Worm (Caenorhabditis elegans) whole organism, mixed stage, embryonic: ENCODE results near the gene srh-138.

Experiments used
- M03D4.4 ChIP-seq: sonication (generic microtip); optimal IDR thresholded peaks from 2 replicates; lab custom pipeline; 2017; ENCODE audit warnings: mild to moderate bottlenecking, missing genetic modification characterization, missing compliant biosample characterization
- bed-3 ChIP-seq: fragments of 200-800 bp; sonication (Bioruptor generic); optimal IDR thresholded peaks from 3 replicates; lab custom pipeline; 2018; ENCODE audit warnings: mild to moderate bottlenecking, missing genetic modification characterization, moderate library complexity, missing compliant biosample characterization
- ceh-39 ChIP-seq: fragments of 150-350 bp; optimal IDR thresholded peaks from 2 replicates; lab custom pipeline; 2014; ENCODE audit warnings: missing biosample characterization, missing genetic modification characterization
- ceh-43 ChIP-seq: fragments of 200-800 bp; sonication (Bioruptor generic); optimal IDR thresholded peaks from 2 replicates; lab custom pipeline; 2018; ENCODE audit warnings: mild to moderate bottlenecking, missing genetic modification characterization, moderate library complexity, missing compliant biosample characterization
- ceh-83 ChIP-seq: fragments of 200-800 bp; sonication (Bioruptor generic); optimal IDR thresholded peaks from 2 replicates; lab custom pipeline; 2018; ENCODE audit warnings: mild to moderate bottlenecking, missing genetic modification characterization, missing compliant biosample characterization
- ces-1 ChIP-seq: fragments of 150-350 bp; optimal IDR thresholded peaks from 2 replicates; lab custom pipeline; 2014; ENCODE audit warnings: missing biosample characterization, missing genetic modification reagents, missing genetic modification characterization
- cnd-1 ChIP-seq: fragments of 200-800 bp; sonication (Bioruptor generic); optimal IDR thresholded peaks from 2 replicates; lab custom pipeline; 2018; ENCODE audit warnings: mild to moderate bottlenecking, missing genetic modification characterization, missing compliant biosample characterization
- drap-1 ChIP-seq: fragments of 200-800 bp; sonication (Bioruptor generic); optimal IDR thresholded peaks from 3 replicates; lab custom pipeline; 2018; ENCODE audit warnings: mild to moderate bottlenecking, missing genetic modification characterization, missing compliant biosample characterization
- elt-1 ChIP-seq: sonication (generic microtip); optimal IDR thresholded peaks from 2 replicates; lab custom pipeline; 2017; ENCODE audit warnings: missing genetic modification characterization, mild to moderate bottlenecking, missing compliant biosample characterization, antibody characterized with exemption, moderate library complexity, borderline replicate concordance; ENCODE audit not compliant: insufficient read depth
- elt-3 ChIP-seq: fragments of 150-350 bp; optimal IDR thresholded peaks from 2 replicates; lab custom pipeline; 2014; ENCODE audit warnings: missing biosample characterization, missing genetic modification characterization
- flh-1 ChIP-seq: fragments of 200-800 bp; sonication (Bioruptor generic); optimal IDR thresholded peaks from 2 replicates; lab custom pipeline; 2018; ENCODE audit warnings: mild to moderate bottlenecking, missing genetic modification characterization, moderate library complexity, missing compliant biosample characterization
- ham-2 ChIP-seq: fragments of 200-800 bp; sonication (Bioruptor generic); optimal IDR thresholded peaks from 2 replicates; lab custom pipeline; 2018; ENCODE audit warnings: mild to moderate bottlenecking, missing genetic modification characterization, missing compliant biosample characterization
- hlh-1 ChIP-seq: fragments of 150-350 bp; optimal IDR thresholded peaks from 2 replicates; lab custom pipeline; 2014; ENCODE audit warnings: missing biosample characterization, missing genetic modification reagents, missing genetic modification characterization
- lin-13 ChIP-seq: fragments of 150-350 bp; optimal IDR thresholded peaks from 2 replicates; lab custom pipeline; 2014; ENCODE audit warnings: missing biosample characterization, missing genetic modification characterization
- lin-32 ChIP-seq: fragments of 200-800 bp; sonication (Bioruptor generic); optimal IDR thresholded peaks from 2 replicates; lab custom pipeline; 2018; ENCODE audit warnings: mild to moderate bottlenecking, missing genetic modification characterization, missing compliant biosample characterization
- lsy-2 ChIP-seq: fragments of 150-350 bp; optimal IDR thresholded peaks from 2 replicates; lab custom pipeline; 2014; ENCODE audit warnings: missing biosample characterization, missing genetic modification characterization
- mab-5 ChIP-seq: fragments of 150-350 bp; optimal IDR thresholded peaks from 2 replicates; lab custom pipeline; 2014; ENCODE audit warnings: missing biosample characterization, missing genetic modification characterization
- mep-1 ChIP-seq: fragments of 150-350 bp; optimal IDR thresholded peaks from 2 replicates; lab custom pipeline; 2017; ENCODE audit warnings: missing biosample characterization, missing genetic modification reagents, missing genetic modification characterization, inconsistent platforms
- mls-2 ChIP-seq: sonication (generic microtip); optimal IDR thresholded peaks from 2 replicates; lab custom pipeline; 2016; ENCODE audit warnings: mild to moderate bottlenecking, missing genetic modification characterization, moderate library complexity, missing compliant biosample characterization
- nhr-12 ChIP-seq: fragments of 150-350 bp; optimal IDR thresholded peaks from 2 replicates; lab custom pipeline; 2014; ENCODE audit warnings: missing biosample characterization, missing genetic modification characterization
- nhr-2 ChIP-seq: fragments of 150-350 bp; optimal IDR thresholded peaks from 2 replicates; lab custom pipeline; 2014; ENCODE audit warnings: missing biosample characterization, missing genetic modification characterization
- nhr-237 ChIP-seq: fragments of 150-350 bp; optimal IDR thresholded peaks from 2 replicates; lab custom pipeline; 2014; ENCODE audit warnings: missing biosample characterization, missing genetic modification characterization
- nhr-28 ChIP-seq: fragments of 150-350 bp; optimal IDR thresholded peaks from 2 replicates; lab custom pipeline; 2014; ENCODE audit warnings: missing biosample characterization, missing genetic modification characterization
- nhr-76 ChIP-seq: sonication (generic microtip); optimal IDR thresholded peaks from 2 replicates; lab custom pipeline; 2017; ENCODE audit warnings: missing biosample characterization, missing genetic modification characterization
- pha-4 ChIP-seq: fragments of 150-350 bp; optimal IDR thresholded peaks from 2 replicates; lab custom pipeline; 2018; ENCODE audit warnings: missing biosample characterization, missing genetic modification reagents, missing genetic modification characterization
- sem-2 ChIP-seq: fragments of 200-800 bp; sonication (Bioruptor generic); optimal IDR thresholded peaks from 2 replicates; lab custom pipeline; 2018; ENCODE audit warnings: mild to moderate bottlenecking, missing genetic modification characterization, missing compliant biosample characterization
- snpc-4 ChIP-seq: fragments of 150-350 bp; optimal IDR thresholded peaks from 2 replicates; lab custom pipeline; 2014; ENCODE audit warnings: missing biosample characterization, missing genetic modification characterization
- sptf-1 ChIP-seq: sonication (generic microtip); optimal IDR thresholded peaks from 2 replicates; lab custom pipeline; 2017; ENCODE audit warnings: mild to moderate bottlenecking, missing genetic modification characterization, moderate library complexity, missing compliant biosample characterization
- unc-120 ChIP-seq: sonication (generic microtip); optimal IDR thresholded peaks from 2 replicates; lab custom pipeline; 2017; ENCODE audit warnings: missing genetic modification characterization, missing compliant biosample characterization; ENCODE audit not compliant: poor library complexity, severe bottlenecking
- zip-8 ChIP-seq: fragments of 150-350 bp; optimal IDR thresholded peaks from 2 replicates; lab custom pipeline; 2014; ENCODE audit warnings: missing biosample characterization, missing genetic modification characterization
- ztf-11 ChIP-seq: fragments of 150-350 bp; optimal IDR thresholded peaks from 2 replicates; lab custom pipeline; 2014; ENCODE audit warnings: missing biosample characterization, missing genetic modification characterization

srh-138 gene

DNA sequence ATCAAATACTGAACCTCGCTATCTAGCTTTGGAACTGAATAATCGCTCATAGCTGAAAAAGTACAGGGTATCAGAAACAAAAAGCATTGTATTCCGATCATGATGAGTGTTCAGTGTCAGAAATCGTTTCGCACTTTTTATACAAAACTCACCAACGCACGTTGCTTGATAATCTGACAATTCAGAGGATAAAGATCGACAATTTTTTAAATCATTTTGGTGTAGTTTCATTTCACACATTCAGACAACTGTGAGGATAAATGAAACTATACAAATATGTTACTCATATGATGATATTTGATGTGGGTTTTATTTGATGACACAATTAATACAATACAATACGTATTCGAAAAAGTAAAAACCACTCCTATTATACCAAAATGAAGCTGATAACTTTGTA is 12.2 kb upstream of the srh-138 start, which contains the start of gene F57E7.2:
Gene F57E7.2 (minus strand): TSS at position 101 of the 400 bp plus-strand sequence.
- TF ChIP-seq ham-2 (GFP tag; lab: Kevin White, UChicago) (no peak), sem-2 (no peak), ceh-83 (no peak), ceh-39 (tag; lab: Kevin White, UChicago) (no peak), cnd-1 (tag; lab: Kevin White, UChicago) (no peak), elt-3 (tag; lab: Kevin White, UChicago) (no peak), unc-120 (tag; lab: Kevin White, UChicago) (no peak), ceh-43 (GFP tag; lab: Kevin White, UChicago) (no peak), zip-8 (tag; lab: Kevin White, UChicago) (no peak), lsy-2 (tag; lab: Kevin White, UChicago) (no peak), drap-1 (no peak), flh-1 (GFP tag; lab: Kevin White, UChicago) (no peak), snpc-4 (no peak), bed-3 (no peak), lin-13 (tag; lab: Kevin White, UChicago) (no peak), mab-5 (tag; lab: Kevin White, UChicago) (no peak), mep-1 (tag; lab: Kevin White, UChicago) (no peak)

DNA sequence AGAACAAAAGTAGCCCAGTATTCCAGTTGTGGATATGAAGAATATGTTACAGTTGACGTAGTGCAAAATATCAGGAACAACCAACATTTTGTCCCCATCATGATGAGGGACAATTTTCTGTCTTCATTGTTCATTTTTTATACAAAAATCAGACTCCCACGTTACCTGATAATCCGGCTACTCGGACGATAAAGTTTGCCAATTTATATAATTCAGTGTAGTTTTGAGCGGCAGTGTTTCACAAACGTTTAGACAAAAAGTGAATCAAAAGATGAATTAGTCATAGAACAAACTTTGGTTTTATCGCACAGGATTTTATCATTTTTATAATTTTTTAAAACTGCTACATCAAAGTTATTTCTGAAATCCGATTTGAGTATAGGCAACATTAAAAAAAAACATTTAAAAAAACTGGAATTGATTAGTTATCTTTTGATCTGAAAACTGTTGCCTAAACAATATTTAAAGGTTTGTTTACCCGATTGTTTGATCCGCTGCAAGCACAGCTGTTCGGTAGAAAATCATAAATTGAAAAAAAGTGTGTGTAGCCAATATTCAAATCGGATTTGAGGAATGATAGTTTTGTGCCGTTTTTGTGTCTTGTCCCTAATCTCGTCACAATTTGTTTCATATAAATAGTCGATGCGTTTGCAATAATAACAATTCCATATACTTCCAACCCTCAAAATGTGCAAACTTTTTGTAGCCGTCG is 10.3 kb upstream of the srh-138 start, which contains the start of the genes F57E7.4 and spig-6:
Gene F57E7.4 (minus strand): TSS at position 101 of the 712 bp plus-strand sequence.
Gene spig-6 (plus strand): TSS at position 662 of the 712 bp plus-strand sequence.
- TF ChIP-seq ham-2 (GFP tag; lab: Kevin White, UChicago) (no peak), elt-1 (tag; lab: Kevin White, UChicago) (no peak), mab-5 (tag; lab: Kevin White, UChicago) (no peak), sptf-1 (tag; lab: Kevin White, UChicago) (no peak), nhr-2 (tag; lab: Kevin White, UChicago) (no peak), sem-2 (no peak), lin-13 (tag; lab: Kevin White, UChicago) (no peak), nhr-76 (tag; lab: Kevin White, UChicago) (no peak), ztf-11 (tag; lab: Kevin White, UChicago) (no peak), elt-3 (tag; lab: Kevin White, UChicago) (no peak), ces-1 (GFP tag; lab: Kevin White, UChicago) (no peak), pha-4 (tag; lab: Kevin White, UChicago) (no peak), nhr-28 (tag; lab: Kevin White, UChicago) (no peak), mls-2 (tag; lab: Kevin White, UChicago) (no peak)

DNA sequence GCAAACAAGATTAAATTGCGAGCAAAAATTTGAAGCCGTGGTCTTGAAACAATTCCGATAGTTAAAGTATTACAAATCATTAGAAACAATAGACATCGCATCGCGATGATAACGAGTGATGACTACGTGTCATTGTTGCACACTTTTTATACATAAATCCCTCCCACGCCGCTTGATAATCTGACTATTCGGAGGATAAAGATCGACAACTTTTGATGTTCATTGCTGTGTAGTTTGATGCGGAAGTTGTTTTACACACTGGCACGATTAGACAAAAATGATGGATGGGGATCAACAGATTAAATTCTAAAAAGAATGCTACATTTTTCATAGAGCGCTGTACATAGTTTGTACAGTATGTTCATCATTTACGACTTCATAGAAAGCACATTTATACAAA is 8.5 kb upstream of the srh-138 start, which contains the start of gene T08G3.11:
Gene T08G3.11 (minus strand): TSS at position 101 of the 400 bp plus-strand sequence.
- TF ChIP-seq elt-3 (tag; lab: Kevin White, UChicago): no peak
- no peak for TF ChIP-seq ceh-83
- TF ChIP-seq M03D4.4 (tag; lab: Kevin White, UChicago): no peak
- TF ChIP-seq mab-5 (tag; lab: Kevin White, UChicago): no peak
- no peak for TF ChIP-seq lsy-2 (tag; lab: Kevin White, UChicago)
- TF ChIP-seq ham-2 (GFP tag; lab: Kevin White, UChicago): no peak
- no peak for TF ChIP-seq unc-120 (tag; lab: Kevin White, UChicago)
- TF ChIP-seq ceh-43 (GFP tag; lab: Kevin White, UChicago): no peak

DNA sequence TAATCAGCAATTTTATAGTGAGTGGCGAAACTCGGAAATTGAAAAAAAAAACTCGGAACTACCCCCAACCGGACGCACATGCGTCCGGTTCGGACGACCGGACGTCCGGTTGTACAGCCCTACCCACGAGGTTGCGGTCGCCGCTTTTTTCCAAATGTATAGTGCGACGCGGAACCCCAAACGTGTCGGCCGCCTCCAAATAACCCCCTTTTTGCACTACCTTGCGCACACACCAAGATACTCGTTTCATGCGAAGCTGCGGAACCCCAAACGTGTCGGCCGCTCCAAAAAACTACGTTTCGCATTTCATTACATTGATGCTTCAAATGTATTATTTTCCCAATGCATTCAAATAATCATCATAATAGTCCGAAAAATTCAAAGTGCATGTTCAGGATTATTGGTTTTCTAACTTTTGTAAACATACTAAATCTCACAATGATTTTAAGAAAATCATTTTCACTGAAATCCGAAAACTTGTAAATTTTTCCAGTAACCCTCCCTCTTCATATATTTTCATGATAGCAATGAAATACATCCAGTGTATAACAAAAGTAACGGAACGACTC is 1.3 kb upstream of the srh-138 start, which contains the start of gene srw-35:
Gene srw-35 (plus strand): TSS at position 519 of the 569 bp plus-strand sequence.
- TF ChIP-seq flh-1 (GFP tag; lab: Kevin White, UChicago): no peak
- no peak for TF ChIP-seq lsy-2 (tag; lab: Kevin White, UChicago)
- no peak for TF ChIP-seq lin-32 (GFP tag; lab: Kevin White, UChicago)
- TF ChIP-seq, all 35 proteins: peak for 0

DNA sequence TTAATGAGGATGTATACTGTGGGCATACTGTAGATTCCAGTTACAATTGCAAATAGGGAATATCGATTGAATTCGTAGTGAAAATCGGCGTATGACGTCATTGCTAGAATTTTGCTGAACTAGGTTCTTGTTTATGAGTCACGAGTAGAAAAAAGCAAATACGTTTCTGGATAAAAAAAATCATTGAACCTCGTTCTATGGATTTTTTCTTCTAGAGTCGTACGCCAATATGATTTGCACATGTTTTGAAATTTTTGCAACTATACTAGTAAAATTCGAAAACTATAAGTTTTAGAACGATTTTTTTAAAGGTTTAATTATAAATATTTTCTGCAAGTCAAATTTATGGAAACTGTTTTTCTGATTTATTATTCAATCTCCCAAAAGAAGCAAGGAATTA is 3.0 kb downstream of the srh-138 start, which contains the start of gene sru-44:
Gene sru-44 (minus strand): TSS at position 101 of the 400 bp plus-strand sequence.
- TF ChIP-seq drap-1 (no peak), ceh-39 (tag; lab: Kevin White, UChicago) (no peak), nhr-237 (tag; lab: Kevin White, UChicago) (no peak), nhr-12 (tag; lab: Kevin White, UChicago) (no peak), nhr-76 (tag; lab: Kevin White, UChicago) (no peak), unc-120 (tag; lab: Kevin White, UChicago) (no peak), mep-1 (tag; lab: Kevin White, UChicago) (no peak), elt-1 (tag; lab: Kevin White, UChicago) (no peak), ceh-83 (no peak), nhr-2 (tag; lab: Kevin White, UChicago) (no peak), mls-2 (tag; lab: Kevin White, UChicago) (no peak), zip-8 (tag; lab: Kevin White, UChicago) (no peak), sem-2 (no peak), elt-3 (tag; lab: Kevin White, UChicago) (no peak), snpc-4 (no peak), hlh-1 (no peak), M03D4.4 (tag; lab: Kevin White, UChicago) (no peak), pha-4 (tag; lab: Kevin White, UChicago) (no peak)
